Fruit fly (Drosophila melanogaster): ENCODE results near the gene CG42502.

Gene CG42502

DNA sequence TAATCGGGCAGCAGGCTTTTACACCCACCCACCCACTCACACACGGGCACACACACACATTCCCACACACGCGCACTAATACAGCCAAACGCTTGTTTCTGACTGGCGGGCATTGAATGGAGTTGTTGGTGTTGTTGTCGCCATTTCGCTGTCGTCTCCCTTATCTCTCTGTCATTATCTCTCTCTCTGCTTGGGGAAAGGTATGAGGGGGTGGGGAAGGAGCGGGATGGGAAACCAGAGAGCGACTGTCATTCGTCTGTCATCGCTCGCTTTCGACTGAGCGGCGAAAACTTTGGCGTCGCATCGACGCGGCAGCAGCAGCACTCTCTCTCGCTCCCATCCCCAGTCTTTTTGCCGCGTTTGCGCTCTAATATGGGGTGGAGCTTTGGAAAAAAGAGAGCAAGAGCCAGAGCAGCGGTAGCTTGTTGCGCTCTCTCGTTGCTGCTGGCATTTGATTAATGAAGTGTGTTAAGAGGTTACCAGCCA lies 15.1 kb downstream of the CG42502 start:
- TF ChIP-seq sv (GFP tag; optimal IDR thresholded peaks at IDR 0.05) (no peak), rgr (GFP tag; optimal IDR thresholded peaks at IDR 0.05) (no peak), Dif (GFP tag; optimal IDR thresholded peaks at IDR 0.05; ENCODE audit: partially characterized antibody) (peak; percentile 56), Hr78 (GFP tag; optimal IDR thresholded peaks at IDR 0.05) (no peak), dl (GFP tag; optimal IDR thresholded peaks at IDR 0.05; ENCODE audit: insufficient read depth in 1 of 2, partially characterized antibody in 2 of 2) (peak; percentile 60 to 71), dmrt93B (GFP tag; optimal IDR thresholded peaks at IDR 0.05) (no peak), dsf (GFP tag; optimal IDR thresholded peaks at IDR 0.05; ENCODE audit: borderline replicate concordance) (no peak), Jra (GFP tag; optimal IDR thresholded peaks at IDR 0.05) (no peak), CG9705 (GFP tag; optimal IDR thresholded peaks at IDR 0.05) (no peak), foxo (GFP tag; optimal IDR thresholded peaks at IDR 0.05) (no peak), HLH106 (tag; optimal IDR thresholded peaks at IDR 0.05) (no peak), Sp1 (GFP tag; optimal IDR thresholded peaks at IDR 0.05) (no peak), jim (GFP tag; optimal IDR thresholded peaks at IDR 0.05) (no peak), h (GFP tag; optimal IDR thresholded peaks at IDR 0.05) (peak; percentile 26), N (GFP tag; optimal IDR thresholded peaks at IDR 0.05) (no peak), tai (GFP tag; optimal IDR thresholded peaks at IDR 0.05) (no peak), Abd-B (GFP tag; optimal IDR thresholded peaks at IDR 0.05) (no peak), OdsH (GFP tag; optimal IDR thresholded peaks at IDR 0.05) (no peak), usp (GFP tag; optimal IDR thresholded peaks at IDR 0.05) (no peak), Hr83 (GFP tag; optimal IDR thresholded peaks at IDR 0.05; ENCODE audit: poor library complexity, severe bottlenecking) (peak; percentile 32), Vsx2 (GFP tag; optimal IDR thresholded peaks at IDR 0.05; ENCODE audit: partially characterized antibody) (peak; percentile 76), CrebA (GFP tag; optimal IDR thresholded peaks at IDR 0.05; ENCODE audit: borderline replicate concordance) (no peak), fru (GFP tag; optimal IDR thresholded peaks at IDR 0.05) (no peak), woc (GFP tag; optimal IDR thresholded peaks at IDR 0.05) (no peak), GATAd (GFP tag; optimal IDR thresholded peaks at IDR 0.05) (no peak), ey (GFP tag; optimal IDR thresholded peaks at IDR 0.05) (no peak), brk (GFP tag; optimal IDR thresholded peaks at IDR 0.05) (no peak), Hnf4 (GFP tag; optimal IDR thresholded peaks at IDR 0.05) (no peak), lola (GFP tag; optimal IDR thresholded peaks at IDR 0.05) (no peak)

DNA sequence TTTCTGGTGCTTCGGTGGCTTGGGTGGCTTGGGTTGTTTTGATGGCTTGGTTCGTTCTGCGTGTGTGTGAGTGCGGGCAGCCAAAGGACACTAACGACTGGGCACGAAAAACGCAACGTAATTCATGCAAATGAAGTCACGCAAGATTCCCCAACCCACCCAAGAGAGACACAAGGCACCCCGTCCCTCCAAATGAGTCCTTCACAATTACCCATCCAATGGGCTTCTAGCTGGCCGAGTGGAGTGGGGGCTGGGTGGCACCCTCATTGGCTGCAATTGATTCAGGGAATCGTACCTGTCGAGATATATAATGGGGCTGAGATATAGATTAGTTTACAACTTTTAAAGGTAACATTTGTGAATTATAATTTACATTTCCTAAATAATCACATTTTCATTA lies 17.8 kb downstream of the CG42502 start:
- TF ChIP-seq HLH106 (tag; optimal IDR thresholded peaks at IDR 0.05): no peak
- TF ChIP-seq foxo (GFP tag; optimal IDR thresholded peaks at IDR 0.05): no peak
- no peak for TF ChIP-seq h (GFP tag; optimal IDR thresholded peaks at IDR 0.05)
- no peak for TF ChIP-seq CG32264 (GFP tag; optimal IDR thresholded peaks at IDR 0.05)

DNA sequence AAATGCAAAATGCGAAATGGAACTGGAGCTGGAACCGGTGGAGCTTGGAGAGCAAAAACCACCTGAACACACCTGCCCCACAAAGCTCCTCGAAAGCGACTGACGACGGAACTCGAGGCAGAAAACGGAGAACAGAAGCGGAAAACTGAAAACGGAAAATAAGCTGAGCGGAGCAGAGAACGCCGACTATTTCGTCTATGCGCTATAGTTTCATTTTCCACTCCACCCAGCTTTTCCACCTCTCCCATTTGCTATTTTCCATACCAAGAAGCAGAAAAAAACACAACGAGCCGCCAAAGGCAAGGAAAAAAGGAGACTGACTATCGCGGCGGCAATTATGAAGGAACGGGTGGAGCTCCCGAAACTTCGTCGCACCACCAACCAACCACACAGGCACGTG lies 18.2 kb downstream of the CG42502 start, which contains the start of gene ham:
Gene ham, minus strand, starts transcription at position 101 of the 400 bp plus-strand sequence.
- no peak for TF ChIP-seq jim (GFP tag; optimal IDR thresholded peaks at IDR 0.05)
- no peak for TF ChIP-seq GATAd (GFP tag; optimal IDR thresholded peaks at IDR 0.05)
- no peak for TF ChIP-seq usp (GFP tag; optimal IDR thresholded peaks at IDR 0.05)
- no peak for TF ChIP-seq br (GFP tag; optimal IDR thresholded peaks at IDR 0.05)
- no peak for TF ChIP-seq Vsx2 (GFP tag; optimal IDR thresholded peaks at IDR 0.05; ENCODE audit: partially characterized antibody)
- TF ChIP-seq tai (GFP tag; optimal IDR thresholded peaks at IDR 0.05): no peak
- no peak for TF ChIP-seq OdsH (GFP tag; optimal IDR thresholded peaks at IDR 0.05)
- no peak for TF ChIP-seq Dif (GFP tag; optimal IDR thresholded peaks at IDR 0.05; ENCODE audit: partially characterized antibody)
- no peak for TF ChIP-seq Hnf4 (GFP tag; optimal IDR thresholded peaks at IDR 0.05)
- TF ChIP-seq Jra (GFP tag; optimal IDR thresholded peaks at IDR 0.05): no peak
- no peak for TF ChIP-seq HLH106 (tag; optimal IDR thresholded peaks at IDR 0.05)
- TF ChIP-seq ey (GFP tag; optimal IDR thresholded peaks at IDR 0.05): no peak
- no peak for TF ChIP-seq CG32264 (GFP tag; optimal IDR thresholded peaks at IDR 0.05)

DNA sequence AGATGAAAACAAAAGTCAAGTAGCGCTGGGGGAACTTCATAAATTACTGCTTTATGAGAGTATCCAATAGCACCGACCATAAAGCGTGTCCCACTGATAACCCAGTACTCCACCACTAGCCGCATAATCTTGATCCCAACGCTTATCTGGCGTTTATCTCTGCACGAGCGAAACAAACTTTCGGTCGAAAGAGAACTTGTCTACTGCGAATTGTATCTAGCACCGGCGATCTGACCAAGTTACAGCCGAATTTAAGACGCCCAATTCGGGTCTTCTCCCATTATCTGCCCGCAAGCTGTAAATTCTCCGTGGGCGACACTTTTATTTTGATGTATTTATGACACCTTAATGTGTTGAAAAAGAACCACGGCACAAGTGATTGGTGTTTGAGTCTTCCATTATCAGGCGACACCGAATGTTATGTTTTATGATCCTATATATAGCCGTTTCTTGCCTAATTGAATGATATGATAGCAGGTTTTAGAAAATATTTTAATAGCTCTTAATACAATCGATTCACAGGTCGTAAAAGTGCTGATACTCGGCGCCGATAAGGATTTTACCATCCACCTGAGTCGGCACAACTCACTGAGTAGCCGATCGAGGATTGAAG lies 21.2 kb downstream of the CG42502 start:
- TF ChIP-seq lola (GFP tag; optimal IDR thresholded peaks at IDR 0.05): no peak
- no peak for TF ChIP-seq Rel (GFP tag; optimal IDR thresholded peaks at IDR 0.05)
- TF ChIP-seq Rel (tag; optimal IDR thresholded peaks at IDR 0.05): peak; percentile 13
